Worm (Caenorhabditis elegans) whole organism, L4/young adult: ENCODE measurements around the gene col-103.

Source experiments
- W03F9.2 ChIP-seq: fragments of 150-350 bp; optimal IDR thresholded peaks from 2 replicates; lab custom pipeline; 2014; ENCODE audit warnings: missing biosample characterization, missing genetic modification characterization
- dao-5 ChIP-seq: sonication (generic microtip); optimal IDR thresholded peaks from 2 replicates; lab custom pipeline; 2016; ENCODE audit warnings: missing genotype, missing genetic modification characterization, moderate library complexity, missing compliant biosample characterization
- him-1 ChIP-seq: sonication (generic microtip); optimal IDR thresholded peaks from 2 replicates; lab custom pipeline; 2016; ENCODE audit warnings: missing genotype, missing genetic modification reagents, missing genetic modification characterization, missing compliant biosample characterization

DNA sequence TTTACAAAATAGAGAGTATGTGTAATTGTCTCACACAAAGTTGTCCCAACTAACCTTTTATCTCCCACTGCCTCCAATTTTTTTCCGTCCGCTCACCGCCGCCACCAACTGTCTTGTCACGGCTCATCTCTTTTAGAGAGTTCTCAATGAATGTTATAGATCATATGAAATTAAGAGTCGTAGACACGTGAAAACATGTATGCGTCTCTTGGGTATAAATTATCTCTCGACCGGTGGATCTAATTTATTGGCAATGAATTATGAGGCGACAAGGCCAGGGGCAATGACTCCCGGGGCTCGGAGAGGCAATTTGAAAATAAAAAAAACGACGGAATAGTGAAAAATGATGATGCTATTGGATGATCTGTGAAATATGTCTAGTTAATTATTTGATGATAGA, 22.8 kb downstream of the col-103 start:
- TF ChIP-seq W03F9.2 (tag; lab: Kevin White, UChicago) (no peak), him-1 (tag; lab: Kevin White, UChicago) (no peak), dao-5 (no peak)
